Worm (Caenorhabditis elegans): ENCODE measurements around the gene Y32F6A.4.

- no peak for TF ChIP-seq flt-1 (GFP tag; IDR thresholded peaks at IDR 0.05)
- no peak for TF ChIP-seq ztf-23 (GFP tag; IDR thresholded peaks at IDR 0.05)
- no peak for TF ChIP-seq ztf-29 (GFP tag; IDR thresholded peaks at IDR 0.05)
These were observed 1.3 kb downstream of the Y32F6A.4 start for ce11 chrV:10432607-10433006.
